Worm (Caenorhabditis elegans): Measurements from ENCODE around the gene slc-25A18.1.

The slc-25A18.1 gene

ce11 chrX:15003891-15004550, at the start of gene slc-25A18.1:
slc-25A18.1 (minus strand) TSS chrX:15003941.
- peak; percentile 50 for TF ChIP-seq elt-2 (tag; optimal IDR thresholded peaks at IDR 0.05)
- TF ChIP-seq nhr-23 (tag; optimal IDR thresholded peaks at IDR 0.05), result no peak
- TF ChIP-seq elt-1 (tag; optimal IDR thresholded peaks at IDR 0.05), result no peak

- TF ChIP-seq zag-1 (tag; optimal IDR thresholded peaks at IDR 0.05), result no peak
- TF ChIP-seq eor-1 (tag; optimal IDR thresholded peaks at IDR 0.05), result no peak
- no peak for TF ChIP-seq elt-2 (tag; optimal IDR thresholded peaks at IDR 0.05)
- TF ChIP-seq skn-1 (tag; optimal IDR thresholded peaks at IDR 0.05), result no peak
- TF ChIP-seq lin-39 (tag; optimal IDR thresholded peaks at IDR 0.05), result no peak
- no peak for TF ChIP-seq nhr-43 (tag; optimal IDR thresholded peaks at IDR 0.05; ENCODE audit: poor library complexity, severe bottlenecking)
- no peak for TF ChIP-seq nhr-67 (tag; optimal IDR thresholded peaks at IDR 0.05)
- no peak for TF ChIP-seq lsy-12 (tag; optimal IDR thresholded peaks at IDR 0.05)
- no peak for TF ChIP-seq tbx-2 (tag; optimal IDR thresholded peaks at IDR 0.05)
- TF ChIP-seq pha-4 (tag; optimal IDR thresholded peaks at IDR 0.05), result no peak
- TF ChIP-seq lin-15B (tag; optimal IDR thresholded peaks at IDR 0.05), result no peak
- TF ChIP-seq hmg-11 (tag; optimal IDR thresholded peaks at IDR 0.05), result no peak
Measured at ce11 chrX:15053223-15053933, 49.6 kb upstream of the slc-25A18.1 start, which contains the start of gene H03G16.1. H03G16.1 (plus strand) TSS chrX:15053883.

ce11 chrX:15052385-15052784, 48.6 kb upstream of the slc-25A18.1 start, which contains the start of gene H03G16.6:
H03G16.6 (plus strand) TSS chrX:15052685.
- no peak for TF ChIP-seq ceh-82 (tag; optimal IDR thresholded peaks at IDR 0.05)
- no peak for TF ChIP-seq fos-1 (tag; optimal IDR thresholded peaks at IDR 0.05)
- TF ChIP-seq lin-15B (tag; optimal IDR thresholded peaks at IDR 0.05), result no peak
- no peak for TF ChIP-seq unc-62 (GFP tag; optimal IDR thresholded peaks at IDR 0.05)
- no peak for TF ChIP-seq snpc-4 (tag; optimal IDR thresholded peaks at IDR 0.05)
- no peak for TF ChIP-seq unc-39 (tag; optimal IDR thresholded peaks at IDR 0.05)
- TF ChIP-seq ceh-9 (tag; optimal IDR thresholded peaks at IDR 0.05), result no peak

- TF ChIP-seq pha-4 (tag; optimal IDR thresholded peaks at IDR 0.05), result peak; percentile 58
- TF ChIP-seq elt-2 (tag; optimal IDR thresholded peaks at IDR 0.05), result peak; percentile 4
- TF ChIP-seq ZK546.5 (tag; optimal IDR thresholded peaks at IDR 0.05), result no peak
- no peak for TF ChIP-seq nhr-43 (tag; optimal IDR thresholded peaks at IDR 0.05; ENCODE audit: poor library complexity, severe bottlenecking)
- TF ChIP-seq unc-39 (tag; optimal IDR thresholded peaks at IDR 0.05), result no peak
- TF ChIP-seq egl-5 (tag; optimal IDR thresholded peaks at IDR 0.05), result no peak
- TF ChIP-seq snpc-4 (tag; optimal IDR thresholded peaks at IDR 0.05), result no peak
- no peak for TF ChIP-seq egl-27 (tag; optimal IDR thresholded peaks at IDR 0.05)
- TF ChIP-seq ceh-9 (tag; optimal IDR thresholded peaks at IDR 0.05), result no peak
Measured at ce11 chrX:15050006-15050405, 46.3 kb upstream of the slc-25A18.1 start.

- no peak for TF ChIP-seq nhr-77 (tag; optimal IDR thresholded peaks at IDR 0.05)
Measured at ce11 chrX:15047541-15047940, 43.8 kb upstream of the slc-25A18.1 start.

- TF ChIP-seq sea-2 (GFP tag; optimal IDR thresholded peaks at IDR 0.05) (no peak), ztf-11 (tag; optimal IDR thresholded peaks at IDR 0.05) (no peak), elt-2 (tag; optimal IDR thresholded peaks at IDR 0.05) (no peak), nhr-67 (tag; optimal IDR thresholded peaks at IDR 0.05) (no peak), ceh-82 (tag; optimal IDR thresholded peaks at IDR 0.05) (no peak), mdl-1 (tag; optimal IDR thresholded peaks at IDR 0.05) (no peak), pha-4 (tag; optimal IDR thresholded peaks at IDR 0.05) (no peak), pqm-1 (tag; optimal IDR thresholded peaks at IDR 0.05) (no peak), elt-3 (tag; optimal IDR thresholded peaks at IDR 0.05) (no peak), nhr-11 (tag; optimal IDR thresholded peaks at IDR 0.05) (no peak), egl-5 (tag; optimal IDR thresholded peaks at IDR 0.05) (peak; percentile 34), ZK546.5 (tag; optimal IDR thresholded peaks at IDR 0.05) (no peak), elt-1 (tag; optimal IDR thresholded peaks at IDR 0.05) (no peak), unc-62 (GFP tag; optimal IDR thresholded peaks at IDR 0.05) (no peak), R02D3.7 (tag; optimal IDR thresholded peaks at IDR 0.05) (peak; percentile 52), tbx-2 (tag; optimal IDR thresholded peaks at IDR 0.05) (no peak), skn-1 (tag; optimal IDR thresholded peaks at IDR 0.05) (no peak), aly-2 (tag; optimal IDR thresholded peaks at IDR 0.05) (no peak), nfya-1 (tag; optimal IDR thresholded peaks at IDR 0.05; ENCODE audit: insufficient read depth) (peak; percentile 46), ama-1 (optimal IDR thresholded peaks at IDR 0.05) (no peak), nhr-77 (tag; optimal IDR thresholded peaks at IDR 0.05) (no peak), nhr-237 (tag; optimal IDR thresholded peaks at IDR 0.05) (no peak), nhr-76 (tag; optimal IDR thresholded peaks at IDR 0.05) (no peak), ceh-16 (tag; optimal IDR thresholded peaks at IDR 0.05) (no peak), nhr-12 (tag; optimal IDR thresholded peaks at IDR 0.05) (no peak), fos-1 (tag; optimal IDR thresholded peaks at IDR 0.05) (no peak), mml-1 (tag; optimal IDR thresholded peaks at IDR 0.05) (no peak), nhr-43 (tag; optimal IDR thresholded peaks at IDR 0.05; ENCODE audit: poor library complexity, severe bottlenecking) (no peak)
Measured at ce11 chrX:15045401-15045800, 41.7 kb upstream of the slc-25A18.1 start.

All from whole organism, L3 larva.